Fruit fly (Drosophila melanogaster) whole organism, prepupa: ENCODE measurements around the gene Sap30.
A peak's percentile ranks its signal among the peaks of the same experiment; 100 is the strongest.

Source experiments
- Blimp-1 ChIP-seq: fragments of 200-800 bp; sonication (Bioruptor generic); optimal IDR thresholded peaks from 3 replicates; lab custom pipeline; 2017; ENCODE audit warnings: missing biosample characterization, missing genetic modification characterization, mild to moderate bottlenecking, moderate library complexity, missing genetic modification reagents
- CG10669 ChIP-seq: fragments of 200-800 bp; sonication (Bioruptor generic); optimal IDR thresholded peaks from 3 replicates; lab custom pipeline; 2018; ENCODE audit warnings: missing biosample characterization, mild to moderate bottlenecking, missing genetic modification characterization, moderate library complexity
- CG11902 ChIP-seq: fragments of 200-800 bp; sonication (Bioruptor generic); optimal IDR thresholded peaks from 3 replicates; lab custom pipeline; 2016; ENCODE audit warnings: missing biosample characterization, missing genetic modification characterization
- CG15336 ChIP-seq: fragments of 200-800 bp; sonication (Bioruptor generic); IDR thresholded peaks from 2 replicates; pipeline ENCODE4 v1.3.6; 2022; ENCODE audit warnings: missing biosample characterization, missing genetic modification characterization
- CG1621 ChIP-seq: fragments of 200-800 bp; sonication (Bioruptor generic); optimal IDR thresholded peaks from 3 replicates; lab custom pipeline; 2018; ENCODE audit warnings: missing biosample characterization, mild to moderate bottlenecking, missing genetic modification characterization
- CG16779 ChIP-seq: fragments of 200-800 bp; sonication (Bioruptor generic); optimal IDR thresholded peaks from 3 replicates; lab custom pipeline; 2017; ENCODE audit warnings: missing biosample characterization, mild to moderate bottlenecking, missing genetic modification characterization
- CG3032 ChIP-seq: fragments of 200-800 bp; optimal IDR thresholded peaks from 2 replicates; lab custom pipeline; 2019; ENCODE audit warnings: missing biosample characterization, mild to moderate bottlenecking, missing genetic modification characterization, moderate library complexity
- CG31627 ChIP-seq: fragments of 200-800 bp; sonication (Bioruptor generic); optimal IDR thresholded peaks from 3 replicates; lab custom pipeline; 2016; ENCODE audit warnings: missing biosample characterization, missing genetic modification characterization
- CG32006 ChIP-seq: fragments of 200-800 bp; sonication (Bioruptor generic); optimal IDR thresholded peaks from 3 replicates; lab custom pipeline; 2017; ENCODE audit warnings: missing biosample characterization, mild to moderate bottlenecking, missing genetic modification characterization
- CG34406 ChIP-seq: fragments of 200-800 bp; sonication (Bioruptor generic); optimal IDR thresholded peaks from 3 replicates; lab custom pipeline; 2016; ENCODE audit warnings: missing biosample characterization, missing genetic modification characterization
- CG3919 ChIP-seq: fragments of 200-800 bp; sonication (Bioruptor generic); optimal IDR thresholded peaks from 3 replicates; lab custom pipeline; 2016; ENCODE audit warnings: missing biosample characterization, missing genetic modification characterization
- CG6163 ChIP-seq: fragments of 200-800 bp; sonication (Bioruptor generic); IDR thresholded peaks from 3 replicates; pipeline ENCODE4 v1.3.6; 2022; ENCODE audit warnings: missing biosample characterization, missing genetic modification characterization
- CG6276 ChIP-seq: fragments of 200-800 bp; sonication (Bioruptor generic); optimal IDR thresholded peaks from 2 replicates; lab custom pipeline; 2017; ENCODE audit warnings: missing biosample characterization, mild to moderate bottlenecking, missing genetic modification characterization
- CG6854 ChIP-seq: fragments of 200-800 bp; sonication (Bioruptor generic); optimal IDR thresholded peaks from 2 replicates; lab custom pipeline; 2017; ENCODE audit warnings: missing biosample characterization, mild to moderate bottlenecking, missing genetic modification characterization
- CG7368 ChIP-seq: fragments of 200-800 bp; sonication (Bioruptor generic); optimal IDR thresholded peaks from 3 replicates; lab custom pipeline; 2016; ENCODE audit warnings: missing biosample characterization, missing genetic modification characterization
- CG8119 ChIP-seq: fragments of 200-800 bp; sonication (Bioruptor generic); IDR thresholded peaks from 3 replicates; pipeline ENCODE4 v1.3.6; 2022; ENCODE audit warnings: missing biosample characterization, missing genetic modification characterization
- CG8632 ChIP-seq: fragments of 200-800 bp; sonication (Bioruptor generic); optimal IDR thresholded peaks from 3 replicates; lab custom pipeline; 2016; ENCODE audit warnings: missing biosample characterization, missing genetic modification characterization
- CG9139 ChIP-seq: fragments of 200-800 bp; sonication (Bioruptor generic); optimal IDR thresholded peaks from 3 replicates; lab custom pipeline; 2017; ENCODE audit warnings: missing biosample characterization, mild to moderate bottlenecking, missing genetic modification characterization
- Eip75B ChIP-seq: fragments of 200-800 bp; sonication (Bioruptor generic); optimal IDR thresholded peaks from 3 replicates; lab custom pipeline; 2016; ENCODE audit warnings: missing biosample characterization, missing genetic modification characterization
- Eip78C ChIP-seq: fragments of 200-800 bp; sonication (Bioruptor generic); peaks from one replicate; lab custom pipeline; 2016; ENCODE audit warnings: missing biosample characterization, missing genetic modification characterization
- Eip93F ChIP-seq: fragments of 200-800 bp; sonication (Bioruptor generic); optimal IDR thresholded peaks from 2 replicates; lab custom pipeline; 2016; ENCODE audit warnings: missing biosample characterization, mild to moderate bottlenecking, missing genetic modification characterization
- Ets21C ChIP-seq: fragments of 200-800 bp; sonication (Bioruptor generic); optimal IDR thresholded peaks from 3 replicates; lab custom pipeline; 2016; ENCODE audit warnings: missing biosample characterization, missing genetic modification characterization
- Ets96B ChIP-seq: fragments of 200-800 bp; optimal IDR thresholded peaks from 2 replicates; lab custom pipeline; 2019; ENCODE audit warnings: missing biosample characterization, mild to moderate bottlenecking, missing genetic modification characterization, moderate library complexity
- Hr38 ChIP-seq: sonication (Bioruptor generic); optimal IDR thresholded peaks from 2 replicates; lab custom pipeline; 2016; ENCODE audit warnings: missing biosample characterization, missing genetic modification characterization
- Hr39 ChIP-seq: fragments of 200-800 bp; sonication (Bioruptor generic); optimal IDR thresholded peaks from 2 replicates; lab custom pipeline; 2016; ENCODE audit warnings: missing biosample characterization, missing genetic modification characterization
- Hr4 ChIP-seq: fragments of 200-800 bp; sonication (Bioruptor generic); optimal IDR thresholded peaks from 3 replicates; lab custom pipeline; 2016; ENCODE audit warnings: missing biosample characterization, missing genetic modification characterization
- Met ChIP-seq: fragments of 200-800 bp; sonication (Bioruptor generic); optimal IDR thresholded peaks from 3 replicates; lab custom pipeline; 2016; ENCODE audit warnings: missing biosample characterization, missing genetic modification characterization
- OdsH ChIP-seq: fragments of 200-800 bp; sonication (Bioruptor generic); optimal IDR thresholded peaks from 3 replicates; lab custom pipeline; 2016; ENCODE audit warnings: missing biosample characterization, missing genetic modification characterization
- Sox14 ChIP-seq: fragments of 200-800 bp; sonication (Bioruptor generic); optimal IDR thresholded peaks from 3 replicates; lab custom pipeline; 2016; ENCODE audit warnings: missing biosample characterization, missing genetic modification characterization
- Sox15 ChIP-seq: fragments of 200-800 bp; sonication (Bioruptor generic); optimal IDR thresholded peaks from 3 replicates; lab custom pipeline; 2016; ENCODE audit warnings: missing biosample characterization, missing genetic modification characterization
- achi ChIP-seq: fragments of 200-800 bp; sonication (Bioruptor generic); optimal IDR thresholded peaks from 3 replicates; lab custom pipeline; 2016; ENCODE audit warnings: missing biosample characterization, missing genetic modification characterization
- acj6 ChIP-seq: fragments of 200-800 bp; sonication (Bioruptor generic); optimal IDR thresholded peaks from 3 replicates; lab custom pipeline; 2016; ENCODE audit warnings: missing biosample characterization, missing genetic modification characterization
- cyc ChIP-seq: fragments of 200-800 bp; sonication (Bioruptor generic); optimal IDR thresholded peaks from 3 replicates; lab custom pipeline; 2016; ENCODE audit warnings: missing biosample characterization, missing genetic modification characterization
- dsx ChIP-seq: fragments of 200-800 bp; optimal IDR thresholded peaks from 3 replicates; lab custom pipeline; 2019; ENCODE audit warnings: missing biosample characterization, mild to moderate bottlenecking, missing genetic modification characterization, moderate library complexity; ENCODE audit not compliant: poor library complexity, severe bottlenecking
- eg ChIP-seq: fragments of 200-800 bp; sonication (Bioruptor generic); IDR thresholded peaks from 3 replicates; pipeline ENCODE4 v1.3.6; 2022; ENCODE audit warnings: missing biosample characterization, missing genetic modification characterization
- esn ChIP-seq: fragments of 200-800 bp; sonication (Bioruptor generic); optimal IDR thresholded peaks from 2 replicates; lab custom pipeline; 2016; ENCODE audit warnings: missing biosample characterization, mild to moderate bottlenecking, missing genetic modification characterization, moderate library complexity
- fd85E ChIP-seq: fragments of 200-800 bp; sonication (Bioruptor generic); optimal IDR thresholded peaks from 3 replicates; lab custom pipeline; 2016; ENCODE audit warnings: missing biosample characterization, missing genetic modification characterization
- fkh ChIP-seq: fragments of 200-800 bp; sonication (Bioruptor generic); optimal IDR thresholded peaks from 3 replicates; lab custom pipeline; 2017; ENCODE audit warnings: missing biosample characterization, mild to moderate bottlenecking, missing genetic modification characterization, moderate library complexity
- lz ChIP-seq: fragments of 200-800 bp; sonication (Bioruptor generic); optimal IDR thresholded peaks from 3 replicates; lab custom pipeline; 2016; ENCODE audit warnings: missing biosample characterization, missing genetic modification characterization
- net ChIP-seq: fragments of 200-800 bp; sonication (Bioruptor generic); optimal IDR thresholded peaks from 3 replicates; lab custom pipeline; 2016; ENCODE audit warnings: missing biosample characterization, missing genetic modification characterization
- salr ChIP-seq, 2 experiments: fragments of 200-800 bp; sonication (Bioruptor generic); optimal IDR thresholded peaks; 3 replicates each; lab custom pipeline; 2016 to 2018; ENCODE audit warnings: missing biosample characterization in 2 of 2, missing genetic modification characterization in 2 of 2, mild to moderate bottlenecking in 1 of 2
- spab ChIP-seq: fragments of 200-800 bp; sonication (Bioruptor generic); optimal IDR thresholded peaks from 2 replicates; lab custom pipeline; 2017; ENCODE audit warnings: missing biosample characterization, mild to moderate bottlenecking, missing genetic modification characterization, missing genetic modification reagents
- ss ChIP-seq, 2 experiments: fragments of 200-800 bp; sonication (Bioruptor generic); optimal IDR thresholded peaks; 2 replicates in 1 of 2; 3 replicates in 1 of 2; lab custom pipeline; 2017 to 2018; ENCODE audit warnings: mild to moderate bottlenecking in 2 of 2, missing biosample characterization in 2 of 2, missing genetic modification characterization in 2 of 2, moderate library complexity in 1 of 2
- svp ChIP-seq: fragments of 200-800 bp; sonication (Bioruptor generic); peaks from one replicate; lab custom pipeline; 2016; ENCODE audit warnings: missing biosample characterization, missing genetic modification characterization
- topi ChIP-seq: fragments of 200-800 bp; sonication (Bioruptor generic); optimal IDR thresholded peaks from 3 replicates; lab custom pipeline; 2016; ENCODE audit warnings: missing biosample characterization, missing genetic modification characterization
- vri ChIP-seq: fragments of 200-800 bp; sonication (Bioruptor generic); optimal IDR thresholded peaks from 3 replicates; lab custom pipeline; 2016; ENCODE audit warnings: missing biosample characterization, mild to moderate bottlenecking, missing genetic modification characterization

Gene Sap30

dm6 chrX:16750712-16751578 is 36.1 kb upstream of the Sap30 start (continued):
- TF ChIP-seq eg (GFP tag; lab: Robert Waterston, UW): peak; percentile 88
- peak; percentile 84 for TF ChIP-seq CG3919 (GFP tag; lab: Kevin White, UChicago)
- TF ChIP-seq Sox14 (GFP tag; lab: Kevin White, UChicago): peak; percentile 71
- TF ChIP-seq achi (GFP tag; lab: Kevin White, UChicago): peak; percentile 85
- peak; percentile 87 for TF ChIP-seq lz
- TF ChIP-seq net (GFP tag; lab: Kevin White, UChicago): peak; percentile 91
- TF ChIP-seq Sox15 (GFP tag; lab: Kevin White, UChicago): peak; percentile 61
- TF ChIP-seq CG1621 (tag; lab: Kevin White, UChicago): peak; percentile 79
- TF ChIP-seq Eip75B (GFP tag; lab: Kevin White, UChicago): peak; percentile 89
- peak; percentile 93 for TF ChIP-seq CG6276 (GFP tag; lab: Kevin White, UChicago)
- peak; percentile 80 for TF ChIP-seq Hr4
- peak; percentile 60 for TF ChIP-seq Ets21C
- TF ChIP-seq salr (GFP tag; optimal IDR thresholded peaks at IDR 0.05; lab: Kevin White, UChicago): peak; percentile 64 to 89
- peak; percentile 85 for TF ChIP-seq acj6 (GFP tag; lab: Kevin White, UChicago)
- TF ChIP-seq fd85E (GFP tag; lab: Kevin White, UChicago): peak; percentile 62
- peak; percentile 82 for TF ChIP-seq CG10669 (GFP tag; lab: Kevin White, UChicago)
- peak; percentile 64 for TF ChIP-seq vri
- peak; percentile 84 for TF ChIP-seq OdsH
- peak; percentile 95 for TF ChIP-seq CG9139
- peak; percentile 88 for TF ChIP-seq CG34406
- TF ChIP-seq CG3032 (tag; lab: Kevin White, UChicago): peak; percentile 91
- peak; percentile 89 for TF ChIP-seq topi
- peak; percentile 88 for TF ChIP-seq dsx
- TF ChIP-seq Hr38 (GFP tag; lab: Kevin White, UChicago): no peak
- peak; percentile 61 for TF ChIP-seq Hr39 (GFP tag; lab: Kevin White, UChicago)
- TF ChIP-seq CG32006: peak; percentile 91
- TF ChIP-seq Eip78C: peak; percentile 97
- TF ChIP-seq spab (GFP tag; lab: Kevin White, UChicago): peak; percentile 91
- TF ChIP-seq CG8632 (GFP tag; lab: Kevin White, UChicago): peak; percentile 83

dm6 chrX:16751579-16752156 is 35.4 kb upstream of the Sap30 start, which contains the start of gene goe:
goe (minus strand) TSS chrX:16751910.
- TF ChIP-seq ss (GFP tag; optimal IDR thresholded peaks at IDR 0.05; lab: Kevin White, UChicago) (peak in 1 of 2 experiments; percentile 35), CG15336 (no peak), CG6276 (GFP tag; lab: Kevin White, UChicago) (no peak), CG34406 (peak; percentile 19), CG32006 (peak; percentile 15), spab (GFP tag; lab: Kevin White, UChicago) (no peak), CG6854 (GFP tag; lab: Kevin White, UChicago) (peak; percentile 40), CG16779 (tag; lab: Kevin White, UChicago) (no peak), fkh (GFP tag; lab: Kevin White, UChicago) (no peak), eg (GFP tag; lab: Robert Waterston, UW) (peak; percentile 58; the same call in 2 of the 3 replicates), Eip93F (GFP tag; lab: Kevin White, UChicago) (no peak), Met (peak; percentile 68), CG8119 (GFP tag; lab: Robert Waterston, UW) (no peak), lz (peak; percentile 81), CG7368 (GFP tag; lab: Kevin White, UChicago) (peak; percentile 35), net (GFP tag; lab: Kevin White, UChicago) (peak; percentile 1), Blimp-1 (GFP tag; lab: Kevin White, UChicago) (no peak), dsx (no peak), fd85E (GFP tag; lab: Kevin White, UChicago) (no peak), topi (peak; percentile 49), svp (GFP tag; lab: Kevin White, UChicago) (peak; percentile 80), CG6163 (GFP tag; lab: Robert Waterston, UW) (peak; percentile 78), CG11902 (peak; percentile 27), esn (peak; percentile 75), CG3919 (GFP tag; lab: Kevin White, UChicago) (peak; percentile 43), Ets21C (peak; percentile 67), Hr4 (no peak), achi (GFP tag; lab: Kevin White, UChicago) (peak; percentile 49), Hr39 (GFP tag; lab: Kevin White, UChicago) (peak; percentile 81), OdsH (peak; percentile 60), CG31627 (GFP tag; lab: Kevin White, UChicago) (peak; percentile 80), Ets96B (tag; lab: Kevin White, UChicago) (no peak), cyc (GFP tag; lab: Kevin White, UChicago) (peak; percentile 62)
